Worm (Caenorhabditis elegans) whole organism, late embryonic: ENCODE measurements around the gene R05D3.9.
A peak's percentile ranks its signal among the peaks of the same experiment; 100 is the strongest.

Experiments
- Y22D7AL.16 ChIP-seq: sonication (generic microtip); optimal IDR thresholded peaks from 2 replicates; lab custom pipeline; 2016; ENCODE audit warnings: missing genetic modification characterization, missing compliant biosample characterization
- dmd-4 ChIP-seq: sonication (generic microtip); optimal IDR thresholded peaks from 2 replicates; lab custom pipeline; 2016; ENCODE audit warnings: borderline replicate concordance, missing genetic modification characterization, missing compliant biosample characterization
- hlh-6 ChIP-seq: sonication (generic microtip); optimal IDR thresholded peaks from 2 replicates; lab custom pipeline; 2016; ENCODE audit warnings: missing genotype, missing genetic modification characterization, missing compliant biosample characterization
- nfya-1 ChIP-seq: sonication (generic microtip); optimal IDR thresholded peaks from 2 replicates; lab custom pipeline; 2017; ENCODE audit warnings: missing genetic modification characterization, mild to moderate bottlenecking, missing compliant biosample characterization, antibody characterized with exemption, moderate library complexity
- pag-3 ChIP-seq: sonication (generic microtip); optimal IDR thresholded peaks from 2 replicates; lab custom pipeline; 2016; ENCODE audit warnings: missing compliant biosample characterization, missing genetic modification characterization, borderline replicate concordance
- pqm-1 ChIP-seq: sonication (generic microtip); optimal IDR thresholded peaks from 2 replicates; lab custom pipeline; 2016; ENCODE audit warnings: missing genetic modification characterization, missing compliant biosample characterization
- sox-4 ChIP-seq: sonication (generic microtip); optimal IDR thresholded peaks from 2 replicates; lab custom pipeline; 2017; ENCODE audit warnings: mild to moderate bottlenecking, missing genetic modification characterization, inconsistent platforms, missing compliant biosample characterization
- unc-55 ChIP-seq: sonication (generic microtip); optimal IDR thresholded peaks from 2 replicates; lab custom pipeline; 2017; ENCODE audit warnings: missing biosample characterization, missing genetic modification reagents, missing genetic modification characterization
- unc-86 ChIP-seq: sonication (generic microtip); optimal IDR thresholded peaks from 2 replicates; lab custom pipeline; 2016; ENCODE audit warnings: missing genetic modification characterization, missing compliant biosample characterization

- no peak for TF ChIP-seq dmd-4 (tag; lab: Kevin White, UChicago)
- TF ChIP-seq Y22D7AL.16 (tag; lab: Kevin White, UChicago) = no peak
- peak; percentile 30 for TF ChIP-seq unc-55 (GFP tag; lab: Kevin White, UChicago)
- TF ChIP-seq pqm-1 = no peak
- TF ChIP-seq pag-3 (tag; lab: Kevin White, UChicago) = no peak
- TF ChIP-seq sox-4 = no peak
- no peak for TF ChIP-seq unc-86 (tag; lab: Kevin White, UChicago)
- no peak for TF ChIP-seq hlh-6
- TF ChIP-seq nfya-1 (tag; lab: Kevin White, UChicago) = no peak
These were observed 42.2 kb upstream of the R05D3.9 start for ce11 chrIII:8410747-8411146.
